Worm (Caenorhabditis elegans) whole organism, L1 larva: ENCODE measurements around the gene ulp-3.
A peak's percentile ranks its signal among the peaks of the same experiment; 100 is the strongest.

Source experiments
- C04F5.9 ChIP-seq: sonication (generic microtip); optimal IDR thresholded peaks from 2 replicates; lab custom pipeline; 2016; ENCODE audit warnings: missing genetic modification characterization, missing compliant biosample characterization
- C16A3.4 ChIP-seq: fragments of 150-350 bp; optimal IDR thresholded peaks from 2 replicates; lab custom pipeline; 2014; ENCODE audit warnings: missing biosample characterization, missing genetic modification characterization
- Y116A8C.19 ChIP-seq: sonication (generic microtip); optimal IDR thresholded peaks from 2 replicates; lab custom pipeline; 2016; ENCODE audit warnings: missing compliant biosample characterization, missing genetic modification characterization, borderline replicate concordance
- aly-2 ChIP-seq: fragments of 150-350 bp; optimal IDR thresholded peaks from 2 replicates; lab custom pipeline; 2014; ENCODE audit warnings: missing biosample characterization, missing genetic modification characterization
- ceh-63 ChIP-seq: fragments of 200-800 bp; sonication (Bioruptor generic); optimal IDR thresholded peaks from 2 replicates; lab custom pipeline; 2018; ENCODE audit warnings: mild to moderate bottlenecking, missing genetic modification characterization, missing compliant biosample characterization
- ceh-8 ChIP-seq: fragments of 200-800 bp; sonication (Bioruptor generic); optimal IDR thresholded peaks from 2 replicates; lab custom pipeline; 2018; ENCODE audit warnings: mild to moderate bottlenecking, missing genetic modification characterization, moderate library complexity, missing compliant biosample characterization
- ceh-82 ChIP-seq, 3 experiments: fragments of 150-350 bp in 1 of 3; sonication (generic microtip) in 2 of 3; optimal IDR thresholded peaks; 2 replicates each; lab custom pipeline; 2014 to 2017; ENCODE audit warnings: missing biosample characterization in 3 of 3, missing genetic modification characterization in 3 of 3
- ceh-88 ChIP-seq: fragments of 200-800 bp; sonication (Bioruptor generic); IDR thresholded peaks from 2 replicates; pipeline ENCODE4 v1.3.6; 2022; ENCODE audit warnings: missing genetic modification characterization, missing compliant biosample characterization
- ceh-90 ChIP-seq: sonication (generic microtip); optimal IDR thresholded peaks from 2 replicates; lab custom pipeline; 2016; ENCODE audit warnings: missing genetic modification characterization, missing compliant biosample characterization
- dpl-1 ChIP-seq, 3 experiments: fragments of 150-350 bp in 2 of 3; sonication (generic microtip) in 1 of 3; optimal IDR thresholded peaks; 2 replicates each; lab custom pipeline; 2014 to 2017; ENCODE audit warnings: missing biosample characterization in 3 of 3, missing genetic modification characterization in 3 of 3, missing genetic modification reagents in 3 of 3
- efl-1 ChIP-seq, 4 experiments: fragments of 150-350 bp; optimal IDR thresholded peaks in 3 of 4; peaks in 1 of 4; 1 replicate in 1 of 4; 2 replicates in 3 of 4; lab custom pipeline; 2014; ENCODE audit warnings: missing biosample characterization in 2 of 4, missing genetic modification characterization in 2 of 4, missing genetic modification reagents in 2 of 4
- efl-3 ChIP-seq: fragments of 200-800 bp; sonication (Bioruptor generic); optimal IDR thresholded peaks from 2 replicates; lab custom pipeline; 2018; ENCODE audit warnings: mild to moderate bottlenecking, missing genetic modification characterization, missing compliant biosample characterization
- egl-27 ChIP-seq, 2 experiments: fragments of 150-350 bp in 1 of 2; sonication (generic microtip); optimal IDR thresholded peaks; 3 replicates each; lab custom pipeline; 2017 to 2018; ENCODE audit warnings: missing biosample characterization in 2 of 2, missing genetic modification characterization in 2 of 2, missing genetic modification reagents in 2 of 2
- grh-1 ChIP-seq: fragments of 200-800 bp; sonication (Bioruptor generic); IDR thresholded peaks from 2 replicates; pipeline ENCODE4 v1.3.6; 2022; ENCODE audit warnings: missing genetic modification reagents, missing genetic modification characterization, missing compliant biosample characterization
- hpl-2 ChIP-seq: fragments of 150-350 bp; optimal IDR thresholded peaks from 2 replicates; lab custom pipeline; 2014; ENCODE audit warnings: missing biosample characterization, missing genetic modification reagents, missing genetic modification characterization
- irx-1 ChIP-seq: sonication (generic microtip); optimal IDR thresholded peaks from 2 replicates; lab custom pipeline; 2016; ENCODE audit warnings: missing genetic modification characterization, missing compliant biosample characterization
- isw-1 ChIP-seq: fragments of 200-800 bp; sonication (Bioruptor generic); IDR thresholded peaks from 2 replicates; pipeline ENCODE4 v1.3.6; 2022; ENCODE audit warnings: missing genetic modification characterization, missing compliant biosample characterization
- lin-35 ChIP-seq, 2 experiments: fragments of 150-350 bp; optimal IDR thresholded peaks; 2 replicates each; lab custom pipeline; 2014; ENCODE audit warnings: missing biosample characterization in 2 of 2, missing genetic modification characterization in 2 of 2, missing genetic modification reagents in 2 of 2
- lin-39 ChIP-seq: fragments of 150-350 bp; optimal IDR thresholded peaks from 2 replicates; lab custom pipeline; 2014; ENCODE audit warnings: missing biosample characterization, missing genetic modification reagents, missing genetic modification characterization
- lsy-2 ChIP-seq, 2 experiments: fragments of 150-350 bp; optimal IDR thresholded peaks; 2 replicates each; lab custom pipeline; 2014; ENCODE audit warnings: missing biosample characterization in 2 of 2, missing genetic modification characterization in 2 of 2
- mab-9 ChIP-seq: fragments of 200-800 bp; sonication (Bioruptor generic); IDR thresholded peaks from 2 replicates; pipeline ENCODE4 v1.3.6; 2022; ENCODE audit warnings: missing genetic modification reagents, missing genetic modification characterization, missing compliant biosample characterization
- mep-1 ChIP-seq: fragments of 150-350 bp; optimal IDR thresholded peaks from 2 replicates; lab custom pipeline; 2014; ENCODE audit warnings: missing biosample characterization, missing genetic modification characterization
- nhr-20 ChIP-seq: sonication (generic microtip); optimal IDR thresholded peaks from 2 replicates; lab custom pipeline; 2016; ENCODE audit warnings: mild to moderate bottlenecking, missing genetic modification characterization, missing compliant biosample characterization
- nhr-84 ChIP-seq: sonication (generic microtip); optimal IDR thresholded peaks from 2 replicates; lab custom pipeline; 2017; ENCODE audit warnings: missing biosample characterization, missing genetic modification characterization
- pqm-1 ChIP-seq: sonication (generic microtip); optimal IDR thresholded peaks from 3 replicates; lab custom pipeline; 2017; ENCODE audit warnings: missing biosample characterization, missing genetic modification characterization
- rnt-1 ChIP-seq: sonication (generic microtip); optimal IDR thresholded peaks from 2 replicates; lab custom pipeline; 2016; ENCODE audit warnings: mild to moderate bottlenecking, missing genetic modification characterization, moderate library complexity, missing compliant biosample characterization
- skn-1 ChIP-seq: fragments of 150-350 bp; optimal IDR thresholded peaks from 2 replicates; lab custom pipeline; 2014; ENCODE audit warnings: missing biosample characterization, missing genetic modification characterization
- sox-4 ChIP-seq: sonication (generic microtip); optimal IDR thresholded peaks from 2 replicates; lab custom pipeline; 2016; ENCODE audit warnings: missing genetic modification characterization, missing compliant biosample characterization
- sptf-1 ChIP-seq: fragments of 150-350 bp; optimal IDR thresholded peaks from 2 replicates; lab custom pipeline; 2014; ENCODE audit warnings: missing biosample characterization, missing genetic modification characterization
- sup-37 ChIP-seq: fragments of 200-800 bp; sonication (Bioruptor generic); optimal IDR thresholded peaks from 2 replicates; lab custom pipeline; 2018; ENCODE audit warnings: mild to moderate bottlenecking, missing genetic modification characterization, missing compliant biosample characterization
- swsn-7 ChIP-seq: sonication (generic microtip); optimal IDR thresholded peaks from 2 replicates; lab custom pipeline; 2016; ENCODE audit warnings: missing genetic modification characterization, missing compliant biosample characterization
- unc-62 ChIP-seq: fragments of 150-350 bp; optimal IDR thresholded peaks from 2 replicates; lab custom pipeline; 2014; ENCODE audit warnings: missing biosample characterization, missing genetic modification reagents, missing genetic modification characterization
- unc-86 ChIP-seq: sonication (generic microtip); optimal IDR thresholded peaks from 2 replicates; lab custom pipeline; 2016; ENCODE audit warnings: missing genetic modification characterization, missing compliant biosample characterization
- vab-15 ChIP-seq: sonication (generic microtip); optimal IDR thresholded peaks from 2 replicates; lab custom pipeline; 2017; ENCODE audit warnings: missing genotype, mild to moderate bottlenecking, missing genetic modification characterization, missing compliant biosample characterization
- xbp-1 ChIP-seq: sonication (generic microtip); optimal IDR thresholded peaks from 2 replicates; lab custom pipeline; 2016; ENCODE audit warnings: missing genetic modification characterization, missing compliant biosample characterization
- zip-4 ChIP-seq: fragments of 200-800 bp; sonication (Bioruptor generic); optimal IDR thresholded peaks from 2 replicates; lab custom pipeline; 2018; ENCODE audit warnings: mild to moderate bottlenecking, missing genetic modification characterization, moderate library complexity, missing compliant biosample characterization
- ztf-11 ChIP-seq, 2 experiments: sonication (generic microtip); optimal IDR thresholded peaks; 2 replicates each; lab custom pipeline; 2016 to 2017; ENCODE audit warnings: missing genetic modification characterization in 2 of 2, missing biosample characterization in 1 of 2, missing compliant biosample characterization in 1 of 2

Gene ulp-3

DNA sequence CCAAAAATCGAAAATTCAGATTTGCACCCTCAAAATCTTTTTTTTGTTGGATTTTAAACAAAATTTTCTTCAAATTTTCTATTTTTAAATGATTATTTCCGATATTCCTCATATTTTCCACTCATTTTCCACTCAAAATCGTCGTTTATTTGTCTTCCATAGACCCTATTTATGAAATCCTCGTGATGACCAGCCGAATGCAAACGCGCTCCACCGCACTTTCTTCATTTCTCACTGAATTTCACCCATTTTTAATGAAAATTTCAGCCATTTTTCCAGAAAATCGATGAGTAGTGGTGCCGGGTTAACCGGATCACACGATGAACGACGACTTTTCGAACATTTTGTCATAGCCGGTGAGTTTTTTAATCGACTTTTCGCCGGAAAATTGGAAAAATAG is 39.7 kb upstream of the ulp-3 start, which contains the start of gene denn-4 (continued):
- TF ChIP-seq ztf-11 (tag; optimal IDR thresholded peaks at IDR 0.05; lab: Kevin White, UChicago) (no peak), skn-1 (tag; lab: Kevin White, UChicago) (peak; percentile 45)

DNA sequence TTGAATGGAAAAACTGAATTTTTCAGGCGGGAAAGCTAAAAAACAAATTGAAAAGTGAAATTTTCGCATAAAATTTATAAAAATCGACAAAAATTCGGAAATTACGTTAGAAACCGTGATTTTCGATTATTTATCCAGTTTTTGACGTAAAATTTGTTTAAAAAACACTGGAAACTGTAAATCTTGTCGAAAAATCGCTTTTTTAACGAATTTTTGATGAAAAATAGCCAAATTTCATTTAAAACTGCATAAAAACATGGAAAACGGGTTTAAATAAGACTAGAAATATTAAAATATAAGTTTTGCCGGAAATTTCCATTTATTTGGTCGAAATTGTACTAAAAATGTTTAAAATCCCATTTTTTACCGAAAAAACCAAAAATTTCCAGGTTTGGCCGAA is 39.3 kb upstream of the ulp-3 start:
- no peak for TF ChIP-seq ceh-90 (tag; lab: Kevin White, UChicago)
- TF ChIP-seq Y116A8C.19 (tag; lab: Kevin White, UChicago) = no peak
- no peak for TF ChIP-seq unc-62 (GFP tag; lab: Kevin White, UChicago)
- no peak for TF ChIP-seq isw-1 (GFP tag; lab: Robert Waterston, UW)
- no peak for TF ChIP-seq sup-37 (GFP tag; lab: Kevin White, UChicago)
- TF ChIP-seq ztf-11 (tag; optimal IDR thresholded peaks at IDR 0.05; lab: Kevin White, UChicago) = no peak
- TF ChIP-seq ceh-8 (GFP tag; lab: Kevin White, UChicago) = no peak
- TF ChIP-seq aly-2 = no peak
- no peak for TF ChIP-seq C16A3.4 (tag; lab: Kevin White, UChicago)
- TF ChIP-seq ceh-88 (GFP tag; lab: Robert Waterston, UW) = no peak
- TF ChIP-seq pqm-1 = no peak
- TF ChIP-seq efl-1 (optimal IDR thresholded peaks at IDR 0.05; lab: Kevin White, UChicago) = no peak
- TF ChIP-seq efl-1 (GFP tag; optimal IDR thresholded peaks at IDR 0.05 in 1 of 2; lab: Kevin White, UChicago) = no peak
- TF ChIP-seq, all 84 proteins: peak for 0

DNA sequence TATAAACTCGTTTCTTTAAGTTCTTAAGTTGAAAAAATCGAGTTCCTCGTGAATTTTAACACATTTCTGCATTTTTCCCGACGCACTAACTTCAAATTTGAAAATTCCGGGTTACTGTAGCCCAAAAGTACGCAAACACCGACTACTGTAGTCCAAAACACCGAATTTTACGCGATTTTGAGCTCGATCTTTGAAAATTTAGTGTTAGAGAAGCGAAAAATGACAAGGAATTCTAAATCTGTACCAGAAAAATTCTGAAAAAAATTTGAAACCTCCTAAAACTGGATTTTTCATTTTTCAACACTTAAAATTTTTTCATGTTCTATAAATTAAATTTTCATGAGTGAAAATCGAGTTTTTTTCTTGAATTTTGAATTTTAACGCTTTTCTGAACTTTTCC is 18.2 kb upstream of the ulp-3 start:
- no peak for TF ChIP-seq isw-1 (GFP tag; lab: Robert Waterston, UW)
- no peak for TF ChIP-seq zip-4 (GFP tag; lab: Kevin White, UChicago)
- TF ChIP-seq unc-86 (tag; lab: Kevin White, UChicago) = no peak
- TF ChIP-seq egl-27 (tag; optimal IDR thresholded peaks at IDR 0.05; lab: Kevin White, UChicago) = no peak
- TF ChIP-seq grh-1 (GFP tag; lab: Robert Waterston, UW) = no peak
- TF ChIP-seq hpl-2 (GFP tag; lab: Kevin White, UChicago) = no peak
- no peak for TF ChIP-seq C04F5.9
- no peak for TF ChIP-seq swsn-7 (tag; lab: Kevin White, UChicago)
- TF ChIP-seq Y116A8C.19 (tag; lab: Kevin White, UChicago) = no peak
- no peak for TF ChIP-seq unc-62 (GFP tag; lab: Kevin White, UChicago)
- no peak for TF ChIP-seq lsy-2 (tag; optimal IDR thresholded peaks at IDR 0.05; lab: Kevin White, UChicago)
- TF ChIP-seq ceh-82 (tag; optimal IDR thresholded peaks at IDR 0.05; lab: Kevin White, UChicago) = no peak
- TF ChIP-seq irx-1 (tag; lab: Kevin White, UChicago) = no peak
- TF ChIP-seq, all 84 proteins: peak for 0

DNA sequence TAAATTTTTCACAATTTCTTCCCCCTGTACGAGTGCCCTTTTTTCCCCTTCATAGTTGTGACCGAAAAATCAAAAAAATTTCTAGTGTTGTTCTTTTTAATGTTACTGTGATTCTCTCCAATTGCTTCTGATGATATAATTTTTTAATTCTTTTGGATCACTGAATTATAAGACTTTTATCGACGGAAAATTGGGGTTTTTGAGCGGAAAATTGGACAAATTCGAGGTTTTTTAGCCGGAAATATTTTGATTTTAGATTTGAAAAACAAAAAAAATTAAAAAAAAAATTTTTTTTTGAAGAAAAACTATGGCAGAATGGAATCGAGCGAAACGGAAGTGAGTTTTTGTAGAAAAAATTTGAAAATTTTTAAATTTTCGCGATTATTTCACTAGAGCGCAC is 15.5 kb upstream of the ulp-3 start, which contains the start of gene tsen-54:
TSS of gene tsen-54 (plus strand) at position 301 of the 400 bp plus-strand sequence.
- TF ChIP-seq mep-1 (tag; lab: Kevin White, UChicago) = no peak
- TF ChIP-seq vab-15 = no peak
- no peak for TF ChIP-seq nhr-20 (tag; lab: Kevin White, UChicago)
- TF ChIP-seq rnt-1 = no peak
- TF ChIP-seq ceh-63 (GFP tag; lab: Kevin White, UChicago) = no peak
- no peak for TF ChIP-seq sptf-1 (tag; lab: Kevin White, UChicago)
- TF ChIP-seq nhr-84 (tag; lab: Kevin White, UChicago) = no peak
- no peak for TF ChIP-seq skn-1 (tag; lab: Kevin White, UChicago)
- TF ChIP-seq lin-39 (tag; lab: Kevin White, UChicago) = no peak
- TF ChIP-seq sox-4 (tag; lab: Kevin White, UChicago) = no peak
- TF ChIP-seq irx-1 (tag; lab: Kevin White, UChicago) = no peak
- no peak for TF ChIP-seq mab-9
- TF ChIP-seq zip-4 (GFP tag; lab: Kevin White, UChicago) = no peak

DNA sequence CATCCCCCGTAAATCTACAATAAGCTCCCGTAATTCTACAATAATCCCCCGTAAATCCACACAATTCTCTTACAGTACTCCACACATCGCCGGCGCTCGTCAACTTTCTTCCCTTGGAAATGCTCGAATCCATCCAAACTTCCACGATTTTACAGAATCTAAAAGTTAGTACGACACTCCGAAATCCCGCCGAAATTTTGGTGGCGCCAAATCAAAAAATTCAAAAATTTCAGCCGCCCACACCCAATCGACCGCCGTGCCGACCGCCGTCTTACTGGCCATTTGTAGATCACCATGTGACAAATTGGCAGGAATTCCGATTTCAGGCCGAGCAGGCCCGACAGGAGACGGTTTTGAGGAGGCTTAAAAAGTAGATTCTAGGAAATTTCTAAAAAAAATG is 11.1 kb upstream of the ulp-3 start:
- peak in 1 of 2 experiments; percentile 6 for TF ChIP-seq lin-35 (GFP tag; optimal IDR thresholded peaks at IDR 0.05; lab: Kevin White, UChicago)
- TF ChIP-seq xbp-1 (tag; lab: Kevin White, UChicago) = no peak
- peak; percentile 9 to 54 for TF ChIP-seq efl-1 (optimal IDR thresholded peaks at IDR 0.05; lab: Kevin White, UChicago)
- peak; percentile 13 to 94 for TF ChIP-seq efl-1 (GFP tag; optimal IDR thresholded peaks at IDR 0.05 in 1 of 2; lab: Kevin White, UChicago)
- TF ChIP-seq mep-1 (tag; lab: Kevin White, UChicago) = no peak
- peak in 1 of 3 experiments; percentile 29 for TF ChIP-seq dpl-1 (GFP tag; optimal IDR thresholded peaks at IDR 0.05; lab: Kevin White, UChicago)
- TF ChIP-seq ceh-8 (GFP tag; lab: Kevin White, UChicago) = no peak
- TF ChIP-seq efl-3 (GFP tag; lab: Kevin White, UChicago) = no peak
